Fruit fly (Drosophila melanogaster): ENCODE results near the gene CG18473.

DNA sequence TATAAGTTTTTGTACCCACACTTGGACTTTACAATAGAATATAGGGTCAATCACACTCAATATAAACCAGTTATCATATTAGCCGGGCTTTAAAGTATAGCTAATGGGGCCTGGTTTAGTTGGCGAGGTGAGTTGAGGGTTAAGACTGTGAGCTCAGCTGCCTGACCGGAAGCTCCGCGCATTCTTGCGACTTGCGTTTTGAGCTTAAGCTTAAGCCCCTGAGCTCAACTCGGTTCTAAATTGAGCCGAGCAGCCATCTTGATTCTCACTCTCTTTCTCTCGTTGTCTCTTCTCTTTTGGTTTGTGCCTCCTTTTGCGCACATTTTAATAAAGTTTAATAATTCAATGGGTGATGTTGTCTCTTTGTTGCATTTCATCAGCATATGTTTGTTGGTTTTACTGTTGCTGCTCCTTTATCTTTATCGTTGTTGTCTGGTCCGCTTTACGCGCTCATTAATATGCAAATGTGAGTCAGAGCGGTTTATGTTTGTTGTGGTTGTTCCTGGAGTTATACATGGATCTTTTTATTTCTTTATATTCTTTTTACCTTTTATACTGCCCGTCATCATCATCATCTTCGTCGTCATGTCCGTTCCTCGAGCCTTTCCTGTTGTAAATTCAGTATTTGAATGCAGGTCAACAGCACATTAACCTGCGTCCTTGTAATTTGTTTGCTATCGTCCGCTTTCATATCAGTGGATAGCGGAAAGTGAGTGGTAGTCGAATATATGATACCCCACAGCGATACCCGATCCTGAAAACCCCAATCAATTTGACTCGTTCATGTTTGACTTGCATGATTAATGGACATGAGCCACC, 12.3 kb upstream of the CG18473 start:
- TF ChIP-seq CG8478 (optimal IDR thresholded peaks at IDR 0.05) (no peak), CTCF (optimal IDR thresholded peaks at IDR 0.05) (no peak)

Data from S2 (cell line).